Fruit fly (Drosophila melanogaster): ENCODE data around the gene Octbeta1R.

Gene Octbeta1R

dm6 chr3R:22468829-22469487, 28.1 kb upstream of the Octbeta1R start (continued):
- TF ChIP-seq CG16779 (GFP tag; IDR thresholded peaks at IDR 0.05): peak; percentile 76; the same call in 1 of the 2 replicates
- TF ChIP-seq Sry-β (GFP tag; optimal IDR thresholded peaks at IDR 0.05): no peak
- peak; percentile 90 for TF ChIP-seq gem (tag; optimal IDR thresholded peaks at IDR 0.05)
- peak; percentile 86 for TF ChIP-seq zfh2 (GFP tag; optimal IDR thresholded peaks at IDR 0.05)
- peak; percentile 77 for TF ChIP-seq CG14050 (GFP tag; IDR thresholded peaks at IDR 0.05)
- peak; percentile 61; the same call in 1 of the 2 replicates for TF ChIP-seq wdn (GFP tag; IDR thresholded peaks at IDR 0.05)
- peak; percentile 99 for TF ChIP-seq nerfin-1 (tag; optimal IDR thresholded peaks at IDR 0.05)
- peak; percentile 60 for TF ChIP-seq kah (GFP tag; optimal IDR thresholded peaks at IDR 0.05)
- peak; percentile 92 for TF ChIP-seq CG13894 (tag; optimal IDR thresholded peaks at IDR 0.05)
- TF ChIP-seq CG32532 (GFP tag; IDR thresholded peaks at IDR 0.05): peak; percentile 86
- no peak for TF ChIP-seq br (optimal IDR thresholded peaks at IDR 0.05)
- peak; percentile 82 for TF ChIP-seq CG1233 (GFP tag; optimal IDR thresholded peaks at IDR 0.05)
- TF ChIP-seq Usf (GFP tag; optimal IDR thresholded peaks at IDR 0.05): peak; percentile 15
- peak; percentile 84 for TF ChIP-seq Aef1 (GFP tag; IDR thresholded peaks at IDR 0.05)
- TF ChIP-seq sim (GFP tag; IDR thresholded peaks at IDR 0.05): no peak
- TF ChIP-seq jumu (GFP tag; optimal IDR thresholded peaks at IDR 0.05): peak; percentile 89
- peak; percentile 44 for TF ChIP-seq CG10462 (GFP tag; optimal IDR thresholded peaks at IDR 0.05)
- TF ChIP-seq CG3995 (GFP tag; optimal IDR thresholded peaks at IDR 0.05): peak; percentile 23
- TF ChIP-seq H2.0 (GFP tag; IDR thresholded peaks at IDR 0.05): peak; percentile 81
- peak; percentile 91 for TF ChIP-seq CG11504 (tag; optimal IDR thresholded peaks at IDR 0.05)
- TF ChIP-seq CG10366 (GFP tag; IDR thresholded peaks at IDR 0.05): peak; percentile 78
- TF ChIP-seq Elba2 (GFP tag; optimal IDR thresholded peaks at IDR 0.05): no peak
- no peak for TF ChIP-seq tio (GFP tag; optimal IDR thresholded peaks at IDR 0.05)
- peak; percentile 89 for TF ChIP-seq vvl (GFP tag; IDR thresholded peaks at IDR 0.05)
- peak; percentile 87 for TF ChIP-seq pum (GFP tag; optimal IDR thresholded peaks at IDR 0.05)
- TF ChIP-seq CG3065 (GFP tag; optimal IDR thresholded peaks at IDR 0.05): no peak
- TF ChIP-seq sr (GFP tag; IDR thresholded peaks at IDR 0.05): no peak
- TF ChIP-seq Nf-YB (GFP tag; optimal IDR thresholded peaks at IDR 0.05): peak; percentile 66
- TF ChIP-seq CG4360 (GFP tag; IDR thresholded peaks at IDR 0.05): 0 out of 2 replicates have a peak, but pooled peaks have one; percentile 24
- peak; percentile 74 for TF ChIP-seq ttk (GFP tag; IDR thresholded peaks at IDR 0.05)
- TF ChIP-seq CG32767 (GFP tag; IDR thresholded peaks at IDR 0.05): peak; percentile 49
- TF ChIP-seq lbe (GFP tag; optimal IDR thresholded peaks at IDR 0.05): no peak
- TF ChIP-seq CG2120 (GFP tag; optimal IDR thresholded peaks at IDR 0.05): peak; percentile 95
- peak; percentile 73 to 80 for TF ChIP-seq chif (GFP tag; optimal IDR thresholded peaks at IDR 0.05)
- peak; percentile 82 for TF ChIP-seq CrebB (tag; optimal IDR thresholded peaks at IDR 0.05)
- no peak for TF ChIP-seq CG7745 (tag; optimal IDR thresholded peaks at IDR 0.05)
- TF ChIP-seq lov (optimal IDR thresholded peaks at IDR 0.05): no peak
- TF ChIP-seq lov (GFP tag; IDR thresholded peaks at IDR 0.05): no peak
- peak; percentile 90 for TF ChIP-seq her (GFP tag; optimal IDR thresholded peaks at IDR 0.05)
- peak; percentile 71; the same call in 1 of the 2 replicates for TF ChIP-seq chm (GFP tag; IDR thresholded peaks at IDR 0.05)
- TF ChIP-seq shn (GFP tag; optimal IDR thresholded peaks at IDR 0.05): peak; percentile 85
- no peak for TF ChIP-seq TFAM (GFP tag; optimal IDR thresholded peaks at IDR 0.05)
- TF ChIP-seq tup (GFP tag; optimal IDR thresholded peaks at IDR 0.05): peak; percentile 87
- TF ChIP-seq CG8924 (tag; optimal IDR thresholded peaks at IDR 0.05): peak; percentile 87
- peak; percentile 90 for TF ChIP-seq HmgZ (tag; optimal IDR thresholded peaks at IDR 0.05)
- peak; percentile 87 for TF ChIP-seq slou (GFP tag; optimal IDR thresholded peaks at IDR 0.05)
- peak; percentile 56 for TF ChIP-seq CG4707 (GFP tag; optimal IDR thresholded peaks at IDR 0.05)
- TF ChIP-seq CG12391 (tag; optimal IDR thresholded peaks at IDR 0.05): peak; percentile 80
- peak; percentile 33; the same call in 1 of the 2 replicates for TF ChIP-seq Lim3 (GFP tag; IDR thresholded peaks at IDR 0.05)
- peak; percentile 71; the same call in 2 of the 3 replicates for TF ChIP-seq H15 (GFP tag; IDR thresholded peaks at IDR 0.05)
- peak; percentile 31; the same call in 1 of the 2 replicates for TF ChIP-seq CG17612 (GFP tag; IDR thresholded peaks at IDR 0.05)
